Worm (Caenorhabditis elegans): Measurements from ENCODE around the gene nhr-286.

- TF ChIP-seq dao-5 (tag; optimal IDR thresholded peaks at IDR 0.05) = no peak
- TF ChIP-seq him-1 (tag; optimal IDR thresholded peaks at IDR 0.05) = no peak
- TF ChIP-seq W03F9.2 (tag; optimal IDR thresholded peaks at IDR 0.05) = no peak
Observed at ce11 chrV:7112223-7112622, 20.8 kb upstream of the nhr-286 start.
